Fruit fly (Drosophila melanogaster) whole organism, pupa: ENCODE data around the gene CG12974.

ENCODE experiments used
- CG10348 ChIP-seq: fragments of 200-800 bp; sonication (Bioruptor generic); IDR thresholded peaks from 2 replicates; pipeline ENCODE4 v1.3.6; 2022; ENCODE audit warnings: missing biosample characterization, missing genetic modification characterization
- CG12605 ChIP-seq: fragments of 200-800 bp; sonication (Bioruptor generic); IDR thresholded peaks from 2 replicates; pipeline ENCODE4 v1.3.6; 2022; ENCODE audit warnings: missing biosample characterization, missing genetic modification characterization
- CG13204 ChIP-seq: fragments of 200-800 bp; sonication (Bioruptor generic); optimal IDR thresholded peaks from 2 replicates; lab custom pipeline; 2018; ENCODE audit warnings: missing biosample characterization, mild to moderate bottlenecking, missing genetic modification characterization, moderate library complexity
- CG14655 ChIP-seq: fragments of 200-800 bp; sonication (Bioruptor generic); optimal IDR thresholded peaks from 3 replicates; lab custom pipeline; 2017; ENCODE audit warnings: mild to moderate bottlenecking, missing biosample characterization, missing genetic modification reagents, missing genetic modification characterization
- CG15710 ChIP-seq: fragments of 200-800 bp; sonication (Bioruptor generic); optimal IDR thresholded peaks from 2 replicates; lab custom pipeline; 2018; ENCODE audit warnings: missing biosample characterization, mild to moderate bottlenecking, missing genetic modification characterization, moderate library complexity
- CG17806 ChIP-seq: fragments of 200-800 bp; sonication (Bioruptor generic); optimal IDR thresholded peaks from 2 replicates; lab custom pipeline; 2018; ENCODE audit warnings: missing biosample characterization, mild to moderate bottlenecking, missing genetic modification characterization, moderate library complexity
- CG32121 ChIP-seq: fragments of 200-800 bp; sonication (Bioruptor generic); IDR thresholded peaks from 2 replicates; pipeline ENCODE4 v1.3.6; 2022; ENCODE audit warnings: missing biosample characterization, missing genetic modification characterization
- CG34367 ChIP-seq: fragments of 200-800 bp; sonication (Bioruptor generic); optimal IDR thresholded peaks from 2 replicates; lab custom pipeline; 2018; ENCODE audit warnings: missing biosample characterization, mild to moderate bottlenecking, missing genetic modification characterization
- CG4496 ChIP-seq: fragments of 200-800 bp; sonication (Bioruptor generic); IDR thresholded peaks from 3 replicates; pipeline ENCODE4 v1.3.6; 2022; ENCODE audit warnings: missing biosample characterization, missing genetic modification characterization
- CG8159 ChIP-seq: fragments of 200-800 bp; sonication (Bioruptor generic); optimal IDR thresholded peaks from 3 replicates; lab custom pipeline; 2018; ENCODE audit warnings: missing biosample characterization, mild to moderate bottlenecking, missing genetic modification characterization, moderate library complexity
- CG8301 ChIP-seq: fragments of 200-800 bp; sonication (Bioruptor generic); optimal IDR thresholded peaks from 2 replicates; lab custom pipeline; 2018; ENCODE audit warnings: missing biosample characterization, mild to moderate bottlenecking, missing genetic modification characterization
- CG9948 ChIP-seq: fragments of 200-800 bp; sonication (Bioruptor generic); optimal IDR thresholded peaks from 2 replicates; lab custom pipeline; 2018; ENCODE audit warnings: missing biosample characterization, mild to moderate bottlenecking, missing genetic modification characterization, moderate library complexity
- D1 ChIP-seq: fragments of 200-800 bp; sonication (Bioruptor generic); optimal IDR thresholded peaks from 2 replicates; lab custom pipeline; 2018; ENCODE audit warnings: missing biosample characterization, mild to moderate bottlenecking, missing genetic modification characterization, moderate library complexity
- EcR ChIP-seq: fragments of 200-800 bp; sonication (Bioruptor generic); optimal IDR thresholded peaks from 3 replicates; lab custom pipeline; 2019; ENCODE audit warnings: missing biosample characterization, missing genetic modification characterization, mild to moderate bottlenecking, moderate library complexity, missing genetic modification reagents
- Ets98B ChIP-seq: fragments of 200-800 bp; sonication (Bioruptor generic); IDR thresholded peaks from 2 replicates; pipeline ENCODE4 v1.3.6; 2022; ENCODE audit warnings: missing biosample characterization, missing genetic modification characterization
- Pif1A ChIP-seq: fragments of 200-800 bp; sonication (Bioruptor generic); optimal IDR thresholded peaks from 3 replicates; lab custom pipeline; 2016; ENCODE audit warnings: missing biosample characterization, missing genetic modification characterization
- Pif1B ChIP-seq: fragments of 200-800 bp; sonication (Bioruptor generic); optimal IDR thresholded peaks from 3 replicates; lab custom pipeline; 2016; ENCODE audit warnings: missing biosample characterization, missing genetic modification characterization
- Snoo ChIP-seq: fragments of 200-800 bp; sonication (Bioruptor generic); optimal IDR thresholded peaks from 3 replicates; lab custom pipeline; 2017; ENCODE audit warnings: missing biosample characterization, mild to moderate bottlenecking, missing genetic modification characterization, inconsistent platforms
- fd96Ca ChIP-seq: fragments of 200-800 bp; sonication (Bioruptor generic); IDR thresholded peaks from 3 replicates; pipeline ENCODE4 v1.3.6; 2022; ENCODE audit warnings: missing biosample characterization, missing genetic modification characterization
- gl ChIP-seq: fragments of 200-800 bp; sonication (Bioruptor generic); optimal IDR thresholded peaks from 2 replicates; lab custom pipeline; 2018; ENCODE audit warnings: missing biosample characterization, mild to moderate bottlenecking, missing genetic modification characterization
- rn ChIP-seq: fragments of 200-800 bp; sonication (Bioruptor generic); IDR thresholded peaks from 2 replicates; pipeline ENCODE4 v1.3.6; 2022; ENCODE audit warnings: missing biosample characterization, missing genetic modification characterization

The CG12974 gene

DNA sequence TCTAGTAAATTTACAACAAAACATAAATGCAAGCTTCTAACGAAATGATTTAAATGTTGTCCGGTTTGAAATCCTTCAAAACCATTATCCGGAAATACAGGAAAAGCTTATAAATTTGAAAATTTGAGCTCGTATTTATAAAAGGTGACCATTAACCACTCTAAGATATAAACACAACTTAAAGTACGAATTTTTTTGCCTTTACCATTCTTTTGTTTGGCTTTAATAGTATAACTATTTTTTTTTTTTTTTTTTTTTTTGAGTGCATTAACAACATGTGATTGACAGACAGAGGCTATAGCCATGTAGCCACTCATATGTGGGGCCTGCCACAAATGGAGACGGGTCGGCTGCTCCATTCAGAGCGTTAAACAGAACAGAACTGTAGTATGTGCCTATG lies 42.3 kb downstream of the CG12974 start:
- TF ChIP-seq fd96Ca (no peak), Pif1B (no peak), D1 (tag; lab: Kevin White, UChicago) (no peak), rn (GFP tag; lab: Robert Waterston, UW) (no peak), CG14655 (GFP tag; lab: Kevin White, UChicago) (peak; percentile 14), CG17806 (tag; lab: Kevin White, UChicago) (peak; percentile 67), Pif1A (GFP tag; lab: Kevin White, UChicago) (peak; percentile 25), EcR (GFP tag; lab: Kevin White, UChicago) (no peak), CG34367 (tag; lab: Kevin White, UChicago) (no peak), CG12605 (GFP tag; lab: Robert Waterston, UW) (no peak), CG4496 (GFP tag; lab: Robert Waterston, UW) (no peak), Ets98B (GFP tag; lab: Robert Waterston, UW) (no peak), CG8301 (tag; lab: Kevin White, UChicago) (peak; percentile 6), CG32121 (no peak), CG9948 (peak; percentile 60), CG13204 (GFP tag; lab: Kevin White, UChicago) (no peak), CG10348 (GFP tag; lab: Robert Waterston, UW) (no peak), gl (tag; lab: Kevin White, UChicago) (no peak), Snoo (no peak), CG8159 (no peak), CG15710 (no peak)

DNA sequence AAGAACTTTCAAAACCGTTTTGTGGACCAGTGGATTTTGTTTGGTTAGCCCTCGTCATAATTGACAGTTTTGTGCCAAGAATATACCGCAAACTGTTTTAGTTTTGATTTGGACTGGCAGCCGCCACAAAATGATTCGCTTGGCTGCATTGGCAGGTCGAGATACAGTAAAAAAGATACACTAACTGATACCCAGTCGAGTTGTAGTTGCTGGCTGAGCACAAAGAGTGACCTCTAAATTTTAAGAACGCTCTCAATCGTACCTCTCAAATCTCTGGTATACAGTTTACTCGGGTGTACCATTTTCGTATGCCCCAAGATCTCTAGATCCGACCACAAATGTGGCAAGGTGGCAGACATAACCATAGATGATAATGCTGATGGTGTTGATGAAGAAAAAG lies 42.8 kb downstream of the CG12974 start:
- no peak for TF ChIP-seq CG10348 (GFP tag; lab: Robert Waterston, UW)
- no peak for TF ChIP-seq CG4496 (GFP tag; lab: Robert Waterston, UW)
- TF ChIP-seq rn (GFP tag; lab: Robert Waterston, UW): no peak

DNA sequence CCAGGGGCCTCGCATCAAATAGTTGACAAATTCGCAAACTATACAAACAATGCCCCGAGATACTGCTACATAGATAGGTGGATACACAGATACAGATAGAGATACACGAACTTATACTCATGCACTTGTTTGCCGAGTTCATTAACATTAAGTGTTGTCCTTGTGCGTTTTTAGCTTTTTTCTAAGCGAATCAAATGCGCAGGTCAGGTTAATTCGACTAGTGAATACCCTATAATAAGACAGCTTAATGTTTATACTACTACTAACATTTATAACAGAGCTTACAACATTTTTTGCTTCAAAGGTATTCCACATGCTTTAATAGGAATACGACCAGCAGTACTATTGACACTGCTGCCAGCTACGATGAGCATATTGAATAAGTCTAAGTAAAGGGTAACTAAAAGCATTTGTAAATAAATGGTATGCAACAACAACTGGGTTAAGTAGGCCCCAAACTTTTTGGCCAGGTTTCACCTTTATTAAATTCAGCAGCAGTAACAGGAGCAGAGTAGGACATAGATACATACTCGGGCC lies 44.2 kb downstream of the CG12974 start:
- TF ChIP-seq Snoo: no peak
- TF ChIP-seq CG9948: peak; percentile 4
- TF ChIP-seq CG8301 (tag; lab: Kevin White, UChicago): peak; percentile 31
- TF ChIP-seq CG14655 (GFP tag; lab: Kevin White, UChicago): no peak
- no peak for TF ChIP-seq CG34367 (tag; lab: Kevin White, UChicago)
- peak; percentile 34; the same call in 1 of the 2 replicates for TF ChIP-seq CG12605 (GFP tag; lab: Robert Waterston, UW)
- no peak for TF ChIP-seq Ets98B (GFP tag; lab: Robert Waterston, UW)
- TF ChIP-seq gl (tag; lab: Kevin White, UChicago): no peak

DNA sequence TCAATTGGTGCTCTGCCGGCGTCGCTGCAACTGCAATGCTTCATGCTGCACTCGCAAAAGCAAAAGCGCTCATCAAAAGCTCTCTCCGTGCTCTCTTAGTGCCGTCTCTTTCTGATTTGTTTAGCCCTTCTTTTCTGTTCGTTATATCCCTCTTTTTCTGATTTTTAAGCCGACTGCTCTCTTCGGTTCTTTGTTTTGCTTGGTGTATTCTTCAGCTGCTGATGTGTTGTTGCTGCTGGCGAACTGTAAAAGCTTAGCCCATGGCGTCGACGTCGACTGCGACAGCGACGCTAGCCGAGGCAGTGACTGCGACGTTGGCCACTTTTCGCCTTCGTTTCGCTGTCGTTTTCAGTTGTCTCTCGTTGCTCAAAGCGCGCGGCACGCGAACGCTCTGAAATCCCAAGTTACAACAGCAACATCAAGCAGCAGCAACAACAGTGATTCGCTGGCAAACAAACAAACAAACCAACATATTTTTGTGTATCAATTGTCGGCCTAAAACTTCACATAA lies 45.7 kb downstream of the CG12974 start:
- TF ChIP-seq fd96Ca: no peak
- peak; percentile 70 for TF ChIP-seq CG4496 (GFP tag; lab: Robert Waterston, UW)
- no peak for TF ChIP-seq CG15710
- TF ChIP-seq gl (tag; lab: Kevin White, UChicago): no peak
- peak; percentile 56 for TF ChIP-seq CG32121
- TF ChIP-seq rn (GFP tag; lab: Robert Waterston, UW): no peak
- peak; percentile 35 for TF ChIP-seq Pif1B
- TF ChIP-seq CG34367 (tag; lab: Kevin White, UChicago): no peak
- peak; percentile 27 for TF ChIP-seq CG14655 (GFP tag; lab: Kevin White, UChicago)
- peak; percentile 20 for TF ChIP-seq CG8301 (tag; lab: Kevin White, UChicago)
- TF ChIP-seq CG17806 (tag; lab: Kevin White, UChicago): no peak
- TF ChIP-seq EcR (GFP tag; lab: Kevin White, UChicago): peak; percentile 86
- peak; percentile 39 for TF ChIP-seq Snoo
- TF ChIP-seq D1 (tag; lab: Kevin White, UChicago): no peak
- peak; percentile 76; the same call in 1 of the 2 replicates for TF ChIP-seq CG12605 (GFP tag; lab: Robert Waterston, UW)
- peak; percentile 40 for TF ChIP-seq Pif1A (GFP tag; lab: Kevin White, UChicago)
- no peak for TF ChIP-seq CG9948
- TF ChIP-seq Ets98B (GFP tag; lab: Robert Waterston, UW): peak; percentile 58; the same call in 1 of the 2 replicates
- no peak for TF ChIP-seq CG10348 (GFP tag; lab: Robert Waterston, UW)
- TF ChIP-seq CG8159: no peak
- peak; percentile 55 for TF ChIP-seq CG13204 (GFP tag; lab: Kevin White, UChicago)
- TF ChIP-seq, all 21 proteins: peak for 11

DNA sequence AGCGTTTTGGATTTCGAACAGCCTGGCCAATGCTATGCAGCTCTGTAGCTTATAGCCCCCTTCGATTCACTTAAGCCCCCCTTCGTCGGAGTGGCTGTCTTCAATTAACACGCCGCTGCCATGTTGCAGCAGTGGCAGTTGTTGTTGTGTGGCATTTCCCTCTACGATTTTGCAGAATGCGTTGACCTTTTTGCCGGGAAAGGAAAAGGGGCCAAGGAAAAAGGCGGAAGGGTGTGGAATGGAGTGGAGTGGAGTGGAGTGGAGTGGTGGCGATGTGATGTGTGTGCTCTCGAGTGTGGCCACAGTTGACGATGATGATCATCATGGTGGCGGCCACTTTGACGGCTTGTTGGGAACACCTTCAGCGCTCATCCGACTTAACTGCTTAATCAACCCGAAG lies 47.4 kb downstream of the CG12974 start:
- 0 out of 2 replicates have a peak, but pooled peaks have one; percentile 10 for TF ChIP-seq CG32121
- 0 out of 2 replicates have a peak, but pooled peaks have one; percentile 9 for TF ChIP-seq Ets98B (GFP tag; lab: Robert Waterston, UW)
- no peak for TF ChIP-seq Pif1B
- no peak for TF ChIP-seq Snoo
- peak; percentile 82 for TF ChIP-seq EcR (GFP tag; lab: Kevin White, UChicago)
- no peak for TF ChIP-seq CG4496 (GFP tag; lab: Robert Waterston, UW)
- TF ChIP-seq, all 21 proteins: peak for 3

- peak; percentile 83 for TF ChIP-seq CG14655 (GFP tag; lab: Kevin White, UChicago)
- TF ChIP-seq CG10348 (GFP tag; lab: Robert Waterston, UW): no peak
- TF ChIP-seq EcR (GFP tag; lab: Kevin White, UChicago): peak; percentile 94
- no peak for TF ChIP-seq CG8159
- TF ChIP-seq fd96Ca: peak; percentile 52; the same call in 1 of the 3 replicates
- TF ChIP-seq CG9948: no peak
- peak; percentile 72 for TF ChIP-seq Ets98B (GFP tag; lab: Robert Waterston, UW)
- no peak for TF ChIP-seq Snoo
- peak; percentile 85 for TF ChIP-seq CG32121
- TF ChIP-seq CG13204 (GFP tag; lab: Kevin White, UChicago): peak; percentile 39
- TF ChIP-seq CG17806 (tag; lab: Kevin White, UChicago): no peak
- peak; percentile 38 for TF ChIP-seq Pif1A (GFP tag; lab: Kevin White, UChicago)
- TF ChIP-seq CG34367 (tag; lab: Kevin White, UChicago): no peak
- no peak for TF ChIP-seq gl (tag; lab: Kevin White, UChicago)
- peak; percentile 82 for TF ChIP-seq CG4496 (GFP tag; lab: Robert Waterston, UW)
- TF ChIP-seq CG12605 (GFP tag; lab: Robert Waterston, UW): peak; percentile 91
- peak; percentile 72 for TF ChIP-seq CG8301 (tag; lab: Kevin White, UChicago)
- TF ChIP-seq D1 (tag; lab: Kevin White, UChicago): no peak
- TF ChIP-seq Pif1B: no peak
- TF ChIP-seq rn (GFP tag; lab: Robert Waterston, UW): peak; percentile 42; the same call in 1 of the 2 replicates
- no peak for TF ChIP-seq CG15710
- TF ChIP-seq, all 21 proteins: peak for 11
These were observed 48.7 kb downstream of the CG12974 start for dm6 chr3L:21236959-21237551.
